Worm (Caenorhabditis elegans): Measurements from ENCODE around the gene Y54F10AM.11.

ce11 chrIII:2563033-2563656 is 638 bp downstream of the Y54F10AM.11 start:
- TF ChIP-seq cog-1 (tag; optimal IDR thresholded peaks at IDR 0.05) (no peak), ztf-23 (GFP tag; IDR thresholded peaks at IDR 0.05) (no peak)

All from whole organism, midembryonic.